Worm (Caenorhabditis elegans) whole organism, L3 larva: ENCODE data around the gene Y75B8A.24.

Experiments
- aly-2 ChIP-seq: fragments of 150-350 bp; optimal IDR thresholded peaks from 2 replicates; lab custom pipeline; 2014; ENCODE audit warnings: missing biosample characterization, missing genetic modification characterization
- ama-1 ChIP-seq: fragments of 150-350 bp; optimal IDR thresholded peaks from 2 replicates; lab custom pipeline; 2018
- ceh-16 ChIP-seq: sonication (generic microtip); optimal IDR thresholded peaks from 2 replicates; lab custom pipeline; 2017; ENCODE audit warnings: missing biosample characterization, missing genetic modification characterization
- ceh-28 ChIP-seq: fragments of 150-350 bp; optimal IDR thresholded peaks from 2 replicates; lab custom pipeline; 2014; ENCODE audit warnings: missing biosample characterization, missing genetic modification reagents, missing genetic modification characterization
- ceh-82 ChIP-seq: fragments of 150-350 bp; optimal IDR thresholded peaks from 2 replicates; lab custom pipeline; 2014; ENCODE audit warnings: missing biosample characterization, missing genetic modification characterization
- ceh-9 ChIP-seq: sonication (generic microtip); optimal IDR thresholded peaks from 2 replicates; lab custom pipeline; 2018; ENCODE audit warnings: missing biosample characterization, missing genetic modification characterization
- daf-12 ChIP-seq: fragments of 150-350 bp; optimal IDR thresholded peaks from 2 replicates; lab custom pipeline; 2014; ENCODE audit warnings: missing biosample characterization, missing genetic modification reagents, missing genetic modification characterization
- elt-1 ChIP-seq: fragments of 150-350 bp; optimal IDR thresholded peaks from 2 replicates; lab custom pipeline; 2014; ENCODE audit warnings: missing biosample characterization, missing genetic modification characterization
- elt-2 ChIP-seq: sonication (generic microtip); optimal IDR thresholded peaks from 2 replicates; lab custom pipeline; 2016; ENCODE audit warnings: missing genetic modification reagents, mild to moderate bottlenecking, missing genetic modification characterization, missing compliant biosample characterization
- elt-3 ChIP-seq, 3 experiments: fragments of 150-350 bp in 1 of 3; sonication (generic microtip) in 2 of 3; optimal IDR thresholded peaks; 2 replicates in 2 of 3; 4 replicates in 1 of 3; lab custom pipeline; 2014 to 2017; ENCODE audit warnings: missing biosample characterization in 3 of 3, missing genetic modification characterization in 3 of 3
- eor-1 ChIP-seq, 2 experiments: fragments of 150-350 bp; optimal IDR thresholded peaks; 2 replicates each; lab custom pipeline; 2014 to 2018; ENCODE audit warnings: missing biosample characterization in 2 of 2, missing genetic modification characterization in 2 of 2
- fkh-10 ChIP-seq: sonication (generic microtip); optimal IDR thresholded peaks from 2 replicates; lab custom pipeline; 2017; ENCODE audit warnings: missing biosample characterization, missing genetic modification reagents, missing genetic modification characterization
- hmg-11 ChIP-seq: sonication (generic microtip); optimal IDR thresholded peaks from 2 replicates; lab custom pipeline; 2016; ENCODE audit warnings: missing genetic modification characterization, missing compliant biosample characterization
- jun-1 ChIP-seq: fragments of 150-350 bp; optimal IDR thresholded peaks from 2 replicates; lab custom pipeline; 2014; ENCODE audit warnings: missing biosample characterization, missing genetic modification reagents, missing genetic modification characterization
- lin-15B ChIP-seq: fragments of 150-350 bp; optimal IDR thresholded peaks from 2 replicates; lab custom pipeline; 2014; ENCODE audit warnings: missing biosample characterization, missing genetic modification characterization
- lin-39 ChIP-seq: fragments of 150-350 bp; optimal IDR thresholded peaks from 2 replicates; lab custom pipeline; 2018; ENCODE audit warnings: missing biosample characterization, missing genetic modification reagents, missing genetic modification characterization
- lsy-12 ChIP-seq: sonication (generic microtip); optimal IDR thresholded peaks from 2 replicates; lab custom pipeline; 2016; ENCODE audit warnings: mild to moderate bottlenecking, missing genetic modification characterization, missing compliant biosample characterization
- mdl-1 ChIP-seq: fragments of 150-350 bp; optimal IDR thresholded peaks from 2 replicates; lab custom pipeline; 2014; ENCODE audit warnings: missing biosample characterization, missing genetic modification characterization
- mml-1 ChIP-seq: fragments of 150-350 bp; sonication (generic microtip); optimal IDR thresholded peaks from 3 replicates; lab custom pipeline; 2014; ENCODE audit warnings: missing biosample characterization, missing genetic modification characterization
- nfya-1 ChIP-seq: sonication (generic microtip); optimal IDR thresholded peaks from 2 replicates; lab custom pipeline; 2017; ENCODE audit warnings: missing genetic modification characterization, mild to moderate bottlenecking, missing compliant biosample characterization, antibody characterized with exemption, moderate library complexity; ENCODE audit not compliant: insufficient read depth
- nhr-11 ChIP-seq: fragments of 150-350 bp; optimal IDR thresholded peaks from 2 replicates; lab custom pipeline; 2014; ENCODE audit warnings: missing biosample characterization, missing genetic modification characterization
- nhr-12 ChIP-seq: fragments of 150-350 bp; optimal IDR thresholded peaks from 2 replicates; lab custom pipeline; 2014; ENCODE audit warnings: missing biosample characterization, missing genetic modification characterization
- nhr-237 ChIP-seq: fragments of 150-350 bp; optimal IDR thresholded peaks from 2 replicates; lab custom pipeline; 2014; ENCODE audit warnings: missing biosample characterization, missing genetic modification characterization
- nhr-25 ChIP-seq: sonication (generic microtip); optimal IDR thresholded peaks from 2 replicates; lab custom pipeline; 2017; ENCODE audit warnings: missing biosample characterization, missing genetic modification characterization
- nhr-67 ChIP-seq: fragments of 150-350 bp; optimal IDR thresholded peaks from 2 replicates; lab custom pipeline; 2014; ENCODE audit warnings: missing biosample characterization, missing genetic modification characterization
- nhr-77 ChIP-seq: fragments of 150-350 bp; optimal IDR thresholded peaks from 2 replicates; lab custom pipeline; 2014; ENCODE audit warnings: missing biosample characterization, missing genetic modification characterization
- pha-4 ChIP-seq: fragments of 150-350 bp; optimal IDR thresholded peaks from 2 replicates; lab custom pipeline; 2014; ENCODE audit warnings: missing biosample characterization, missing genetic modification reagents, missing genetic modification characterization
- sea-2 ChIP-seq: fragments of 150-350 bp; sonication (generic microtip); optimal IDR thresholded peaks from 4 replicates; lab custom pipeline; 2014; ENCODE audit warnings: missing biosample characterization, missing genetic modification reagents, missing genetic modification characterization
- skn-1 ChIP-seq: fragments of 150-350 bp; optimal IDR thresholded peaks from 2 replicates; lab custom pipeline; 2014; ENCODE audit warnings: missing biosample characterization, missing genetic modification characterization
- snpc-4 ChIP-seq: fragments of 150-350 bp; optimal IDR thresholded peaks from 2 replicates; lab custom pipeline; 2014; ENCODE audit warnings: missing biosample characterization, missing genetic modification characterization
- unc-39 ChIP-seq: sonication (generic microtip); optimal IDR thresholded peaks from 4 replicates; lab custom pipeline; 2017; ENCODE audit warnings: missing biosample characterization, missing genetic modification characterization
- unc-62 ChIP-seq: fragments of 150-350 bp; sonication (generic microtip); optimal IDR thresholded peaks from 4 replicates; lab custom pipeline; 2014; ENCODE audit warnings: missing biosample characterization, missing genetic modification reagents, missing genetic modification characterization
- zag-1 ChIP-seq: fragments of 150-350 bp; optimal IDR thresholded peaks from 2 replicates; lab custom pipeline; 2014; ENCODE audit warnings: missing biosample characterization, missing genetic modification characterization
- ztf-11 ChIP-seq: fragments of 150-350 bp; optimal IDR thresholded peaks from 2 replicates; lab custom pipeline; 2014; ENCODE audit warnings: missing biosample characterization, missing genetic modification characterization
- ztf-4 ChIP-seq: fragments of 150-350 bp; optimal IDR thresholded peaks from 2 replicates; lab custom pipeline; 2014; ENCODE audit warnings: missing biosample characterization, missing genetic modification characterization

Gene Y75B8A.24

DNA sequence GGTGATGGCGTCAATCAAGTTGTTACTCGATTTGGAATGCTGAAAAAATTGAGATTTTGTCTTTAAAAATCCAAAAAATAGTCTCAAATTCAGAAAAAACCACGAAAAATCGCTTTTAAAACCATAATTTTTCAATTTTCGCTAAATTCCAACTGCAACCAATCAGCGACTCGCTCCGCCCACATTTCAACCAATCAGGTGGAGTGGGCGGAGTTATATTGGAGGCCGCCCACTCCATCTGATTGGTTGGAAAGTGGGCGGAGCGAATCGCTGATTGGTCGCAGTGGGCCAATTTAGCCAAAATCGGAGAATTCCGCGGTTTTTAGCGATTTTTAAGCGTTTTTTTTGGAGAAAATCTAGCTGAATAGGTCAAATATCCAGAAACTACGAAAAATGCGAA is 3.7 kb downstream of the Y75B8A.24 start:
- TF ChIP-seq nfya-1 (tag; lab: Kevin White, UChicago), result peak; percentile 98
- TF ChIP-seq eor-1 (tag; optimal IDR thresholded peaks at IDR 0.05; lab: Kevin White, UChicago), result no peak

DNA sequence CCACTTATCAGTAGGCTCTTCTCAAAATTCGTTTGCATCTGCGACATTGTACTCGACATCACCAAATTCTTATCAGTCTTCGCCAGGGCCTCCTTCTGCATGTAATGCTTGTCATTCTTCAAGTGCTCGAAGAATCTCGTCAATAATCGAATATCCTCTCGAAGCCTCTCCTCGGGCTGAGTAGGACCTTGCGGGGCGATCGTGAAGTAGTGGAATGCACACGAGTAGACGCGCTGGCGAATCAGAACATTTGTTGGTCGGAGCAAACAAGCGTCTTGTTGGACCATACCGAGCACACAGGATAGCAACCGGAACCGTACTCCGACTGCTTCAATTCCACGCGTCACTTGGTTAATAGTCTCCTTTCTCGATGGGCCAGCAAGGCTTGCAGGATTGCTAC is 13.1 kb downstream of the Y75B8A.24 start:
- TF ChIP-seq elt-3 (tag; optimal IDR thresholded peaks at IDR 0.05; lab: Kevin White, UChicago) (no peak), lin-39 (tag; lab: Kevin White, UChicago) (no peak), nhr-25 (tag; lab: Kevin White, UChicago) (no peak), unc-62 (no peak), nhr-11 (tag; lab: Kevin White, UChicago) (no peak), nfya-1 (tag; lab: Kevin White, UChicago) (no peak), unc-39 (no peak), mml-1 (tag; lab: Kevin White, UChicago) (no peak), ceh-28 (tag; lab: Kevin White, UChicago) (no peak), nhr-237 (tag; lab: Kevin White, UChicago) (no peak), mdl-1 (tag; lab: Kevin White, UChicago) (no peak), snpc-4 (tag; lab: Kevin White, UChicago) (no peak), pha-4 (tag; lab: Kevin White, UChicago) (no peak)

DNA sequence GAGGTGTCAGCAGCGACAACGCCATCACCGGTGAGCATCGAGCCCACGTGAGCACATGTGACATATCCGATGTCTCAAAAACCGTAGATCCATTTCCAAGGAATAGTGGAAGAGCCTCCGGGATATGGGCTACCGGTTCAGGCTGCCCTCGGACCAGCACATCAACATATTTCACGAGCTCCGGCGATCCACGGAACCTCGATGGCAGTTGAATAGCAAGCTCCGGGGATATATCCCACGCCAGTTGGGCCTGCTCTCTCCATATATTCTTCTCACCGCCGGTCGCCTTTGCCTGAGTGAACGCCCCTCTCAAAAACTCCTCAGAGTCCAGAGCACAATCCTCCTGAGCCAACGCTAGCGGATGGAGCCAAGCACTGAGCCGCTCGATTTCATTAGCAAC is 13.8 kb downstream of the Y75B8A.24 start:
- TF ChIP-seq lsy-12 (tag; lab: Kevin White, UChicago), result no peak
- TF ChIP-seq zag-1 (tag; lab: Kevin White, UChicago), result no peak

DNA sequence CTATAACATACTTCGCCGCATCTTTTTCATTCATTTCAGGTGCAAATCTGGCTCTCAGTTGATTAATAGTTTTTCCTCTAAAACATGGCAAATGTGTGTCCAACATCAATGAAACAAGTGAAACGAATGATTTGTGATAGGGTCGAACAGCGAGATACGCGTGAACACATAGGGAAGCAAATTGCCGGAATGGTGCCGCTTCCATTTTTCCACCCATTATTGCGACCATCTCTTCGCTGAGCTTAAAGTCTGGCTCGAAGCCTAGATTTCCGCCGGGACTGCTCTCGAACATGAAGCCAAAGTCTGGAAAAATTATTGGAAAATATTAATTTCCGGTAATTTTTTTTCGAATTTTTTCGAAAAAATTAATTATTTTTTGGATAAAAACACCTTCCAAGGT is 20.2 kb downstream of the Y75B8A.24 start:
- TF ChIP-seq lin-15B (tag; lab: Kevin White, UChicago) (no peak), nhr-12 (tag; lab: Kevin White, UChicago) (no peak), ceh-16 (tag; lab: Kevin White, UChicago) (no peak), nhr-67 (no peak), skn-1 (tag; lab: Kevin White, UChicago) (no peak), elt-2 (tag; lab: Kevin White, UChicago) (no peak), unc-62 (no peak), nhr-11 (tag; lab: Kevin White, UChicago) (no peak), lin-39 (tag; lab: Kevin White, UChicago) (no peak), sea-2 (no peak), mml-1 (tag; lab: Kevin White, UChicago) (no peak), lsy-12 (tag; lab: Kevin White, UChicago) (no peak), ama-1 (no peak), elt-1 (tag; lab: Kevin White, UChicago) (no peak)

DNA sequence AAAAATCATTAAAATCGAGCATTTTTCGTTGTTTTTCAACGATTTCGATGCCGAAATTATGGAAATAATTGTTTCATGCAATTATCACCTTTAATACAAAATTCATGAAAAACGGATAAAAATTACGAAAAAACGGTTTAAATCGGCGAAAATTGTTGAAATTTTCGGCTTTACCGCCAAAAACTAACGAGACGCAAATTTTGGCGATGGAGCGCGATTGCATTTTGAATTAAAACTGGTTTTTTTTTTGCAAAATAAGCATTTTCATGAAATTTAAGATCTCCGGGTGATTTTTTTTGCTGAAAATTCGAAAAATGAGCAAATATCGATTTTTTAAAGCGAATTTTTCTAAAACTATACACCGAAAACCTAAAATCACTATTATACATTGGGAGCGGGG is 22.4 kb downstream of the Y75B8A.24 start:
- no peak for TF ChIP-seq eor-1 (tag; optimal IDR thresholded peaks at IDR 0.05; lab: Kevin White, UChicago)
- no peak for TF ChIP-seq nhr-11 (tag; lab: Kevin White, UChicago)
- no peak for TF ChIP-seq aly-2
- TF ChIP-seq ceh-82 (tag; lab: Kevin White, UChicago), result no peak
- no peak for TF ChIP-seq jun-1
- TF ChIP-seq daf-12 (tag; lab: Kevin White, UChicago), result no peak
- TF ChIP-seq unc-62, result no peak
- no peak for TF ChIP-seq ceh-9 (tag; lab: Kevin White, UChicago)
- no peak for TF ChIP-seq hmg-11 (tag; lab: Kevin White, UChicago)
- TF ChIP-seq lin-15B (tag; lab: Kevin White, UChicago), result no peak
- TF ChIP-seq ztf-4 (tag; lab: Kevin White, UChicago), result no peak
- no peak for TF ChIP-seq zag-1 (tag; lab: Kevin White, UChicago)
- no peak for TF ChIP-seq fkh-10
- TF ChIP-seq nhr-77 (tag; lab: Kevin White, UChicago), result no peak
- no peak for TF ChIP-seq skn-1 (tag; lab: Kevin White, UChicago)
- no peak for TF ChIP-seq nfya-1 (tag; lab: Kevin White, UChicago)
- TF ChIP-seq ztf-11 (tag; lab: Kevin White, UChicago), result no peak
